Fruit fly (Drosophila melanogaster) whole organism, embryonic: Measurements from ENCODE around the gene CG3198.

ENCODE experiments used
- B-H1 ChIP-seq: fragments of 200-800 bp; sonication (Bioruptor generic); IDR thresholded peaks from 3 replicates; pipeline ENCODE4 v1.3.6; 2022; ENCODE audit warnings: missing biosample characterization, missing genetic modification characterization
- Blimp-1 ChIP-seq: fragments of 200-800 bp; sonication (Bioruptor generic); optimal IDR thresholded peaks from 3 replicates; lab custom pipeline; 2018; ENCODE audit warnings: missing biosample characterization, missing genetic modification characterization, mild to moderate bottlenecking, moderate library complexity, missing genetic modification reagents
- CG1024 ChIP-seq: fragments of 200-800 bp; sonication (Bioruptor generic); IDR thresholded peaks from 2 replicates; pipeline ENCODE4 v1.3.6; 2022; ENCODE audit warnings: missing biosample characterization, missing genetic modification characterization
- CG10274 ChIP-seq: fragments of 200-800 bp; sonication (Bioruptor generic); optimal IDR thresholded peaks from 3 replicates; lab custom pipeline; 2017; ENCODE audit warnings: missing biosample characterization, mild to moderate bottlenecking, missing genetic modification characterization
- CG11560 ChIP-seq: fragments of 200-800 bp; sonication (Bioruptor generic); IDR thresholded peaks from 3 replicates; pipeline ENCODE4 v1.3.6; 2022; ENCODE audit warnings: missing biosample characterization, missing genetic modification characterization
- CG13123 ChIP-seq: fragments of 200-800 bp; sonication (Bioruptor generic); optimal IDR thresholded peaks from 2 replicates; lab custom pipeline; 2016; ENCODE audit warnings: missing biosample characterization, missing genetic modification characterization
- CG14965 ChIP-seq: fragments of 200-800 bp; sonication (Bioruptor generic); optimal IDR thresholded peaks from 2 replicates; lab custom pipeline; 2016; ENCODE audit warnings: missing biosample characterization, missing genetic modification characterization, borderline replicate concordance
- CG17568 ChIP-seq: fragments of 200-800 bp; sonication (Bioruptor generic); optimal IDR thresholded peaks from 2 replicates; lab custom pipeline; 2018; ENCODE audit warnings: missing biosample characterization, mild to moderate bottlenecking, missing genetic modification characterization, moderate library complexity
- CG2875 ChIP-seq: fragments of 200-800 bp; sonication (Bioruptor generic); optimal IDR thresholded peaks from 2 replicates; lab custom pipeline; 2017; ENCODE audit warnings: missing biosample characterization, mild to moderate bottlenecking, missing genetic modification characterization, missing genetic modification reagents
- CG31224 ChIP-seq: fragments of 200-800 bp; sonication (Bioruptor generic); IDR thresholded peaks from 2 replicates; pipeline ENCODE4 v1.3.6; 2022; ENCODE audit warnings: missing biosample characterization, missing genetic modification characterization
- CG32772 ChIP-seq: fragments of 200-800 bp; sonication (Bioruptor generic); IDR thresholded peaks from 2 replicates; pipeline ENCODE4 v1.3.6; 2022; ENCODE audit warnings: missing biosample characterization, missing genetic modification characterization
- CG33213 ChIP-seq: fragments of 200-800 bp; sonication (Bioruptor generic); optimal IDR thresholded peaks from 3 replicates; lab custom pipeline; 2016; ENCODE audit warnings: missing biosample characterization, missing genetic modification characterization
- CG3838 ChIP-seq: fragments of 200-800 bp; sonication (Bioruptor generic); optimal IDR thresholded peaks from 3 replicates; lab custom pipeline; 2016; ENCODE audit warnings: missing biosample characterization, missing genetic modification characterization
- CG42726 ChIP-seq: fragments of 200-800 bp; sonication (Bioruptor generic); IDR thresholded peaks from 2 replicates; pipeline ENCODE4 v1.3.6; 2022; ENCODE audit warnings: missing biosample characterization, missing genetic modification characterization; ENCODE audit not compliant: partially characterized antibody
- CG4328 ChIP-seq: fragments of 200-800 bp; sonication (Bioruptor generic); optimal IDR thresholded peaks from 3 replicates; lab custom pipeline; 2017; ENCODE audit warnings: missing biosample characterization, missing genetic modification reagents, missing genetic modification characterization
- CG8359 ChIP-seq: fragments of 200-800 bp; sonication (Bioruptor generic); optimal IDR thresholded peaks from 2 replicates; lab custom pipeline; 2017; ENCODE audit warnings: missing biosample characterization, mild to moderate bottlenecking, missing genetic modification characterization, borderline replicate concordance
- CG9215 ChIP-seq: fragments of 200-800 bp; sonication (Bioruptor generic); IDR thresholded peaks from 2 replicates; pipeline ENCODE4 v1.3.6; 2022; ENCODE audit warnings: missing biosample characterization, missing genetic modification characterization
- CkIIα-i1 ChIP-seq: fragments of 200-800 bp; sonication (Bioruptor generic); IDR thresholded peaks from 2 replicates; pipeline ENCODE4 v1.3.6; 2022; ENCODE audit warnings: missing biosample characterization, missing genetic modification characterization
- Dad ChIP-seq: fragments of 200-800 bp; sonication (Bioruptor generic); optimal IDR thresholded peaks from 3 replicates; lab custom pipeline; 2016; ENCODE audit warnings: missing biosample characterization, missing genetic modification characterization
- Dip2 ChIP-seq: fragments of 200-800 bp; sonication (Bioruptor generic); IDR thresholded peaks from 2 replicates; pipeline ENCODE4 v1.3.6; 2022; ENCODE audit warnings: missing biosample characterization, missing genetic modification characterization
- Dip3 ChIP-seq: fragments of 200-800 bp; sonication (Bioruptor generic); optimal IDR thresholded peaks from 3 replicates; lab custom pipeline; 2016; ENCODE audit warnings: missing biosample characterization, missing genetic modification characterization
- E2f1 ChIP-seq: fragments of 200-800 bp; sonication (Bioruptor generic); IDR thresholded peaks from 2 replicates; pipeline ENCODE4 v1.3.6; 2022; ENCODE audit warnings: missing biosample characterization, missing genetic modification characterization
- ERR ChIP-seq: fragments of 200-800 bp; sonication (Bioruptor generic); optimal IDR thresholded peaks from 2 replicates; lab custom pipeline; 2016; ENCODE audit warnings: missing biosample characterization, missing genetic modification characterization
- NC2β ChIP-seq: fragments of 200-800 bp; sonication (Bioruptor generic); optimal IDR thresholded peaks from 2 replicates; lab custom pipeline; 2016; ENCODE audit warnings: missing biosample characterization, missing genetic modification characterization
- Nf-YB ChIP-seq: fragments of 200-800 bp; sonication (Bioruptor generic); optimal IDR thresholded peaks from 3 replicates; lab custom pipeline; 2019; ENCODE audit warnings: missing biosample characterization, mild to moderate bottlenecking, missing genetic modification characterization, moderate library complexity
- Spps ChIP-seq: fragments of 200-800 bp; sonication (Bioruptor generic); optimal IDR thresholded peaks from 2 replicates; lab custom pipeline; 2018; ENCODE audit warnings: missing biosample characterization, mild to moderate bottlenecking, missing genetic modification characterization
- Sry-δ ChIP-seq: fragments of 200-800 bp; sonication (Bioruptor generic); optimal IDR thresholded peaks from 2 replicates; lab custom pipeline; 2016; ENCODE audit warnings: missing biosample characterization, missing genetic modification characterization
- Taf1 ChIP-seq: fragments of 200-800 bp; sonication (Bioruptor generic); IDR thresholded peaks from 2 replicates; pipeline ENCODE4 v1.3.6; 2022; ENCODE audit warnings: missing biosample characterization, missing genetic modification characterization
- Usf ChIP-seq: fragments of 200-800 bp; sonication (Bioruptor generic); optimal IDR thresholded peaks from 2 replicates; lab custom pipeline; 2017; ENCODE audit warnings: missing genotype, missing biosample characterization, missing genetic modification characterization
- ab ChIP-seq: fragments of 200-800 bp; sonication (Bioruptor generic); optimal IDR thresholded peaks from 2 replicates; lab custom pipeline; 2016; ENCODE audit warnings: missing biosample characterization, missing genetic modification characterization
- ac ChIP-seq: fragments of 200-800 bp; sonication (Bioruptor generic); optimal IDR thresholded peaks from 3 replicates; lab custom pipeline; 2017; ENCODE audit warnings: missing biosample characterization, mild to moderate bottlenecking, missing genetic modification characterization
- bcd ChIP-seq: fragments of 200-800 bp; sonication (Bioruptor generic); optimal IDR thresholded peaks from 2 replicates; lab custom pipeline; 2017; ENCODE audit warnings: missing biosample characterization, mild to moderate bottlenecking, missing genetic modification characterization
- br ChIP-seq: fragments of >200 bp; optimal IDR thresholded peaks from 2 replicates; lab custom pipeline; 2017
- croc ChIP-seq: fragments of 200-800 bp; sonication (Bioruptor generic); conservative IDR thresholded peaks from 3 replicates; pipeline ENCODE4 v1.3.6; 2022; ENCODE audit warnings: missing biosample characterization, missing genetic modification characterization
- dan ChIP-seq: fragments of 200-800 bp; sonication (Bioruptor generic); IDR thresholded peaks from 2 replicates; pipeline ENCODE4 v1.3.6; 2022; ENCODE audit warnings: missing biosample characterization, missing genetic modification characterization
- dmrt99B ChIP-seq: fragments of 200-800 bp; sonication (Bioruptor generic); optimal IDR thresholded peaks from 2 replicates; lab custom pipeline; 2018; ENCODE audit warnings: missing biosample characterization, mild to moderate bottlenecking, missing genetic modification characterization, moderate library complexity
- ems ChIP-seq: fragments of 200-800 bp; sonication (Bioruptor generic); optimal IDR thresholded peaks from 3 replicates; lab custom pipeline; 2016; ENCODE audit warnings: missing biosample characterization, missing genetic modification characterization
- exex ChIP-seq: fragments of 200-800 bp; sonication (Bioruptor generic); optimal IDR thresholded peaks from 4 replicates; lab custom pipeline; 2018; ENCODE audit warnings: missing biosample characterization, mild to moderate bottlenecking, missing genetic modification characterization, moderate library complexity
- eyg ChIP-seq: fragments of 200-800 bp; sonication (Bioruptor generic); optimal IDR thresholded peaks from 3 replicates; lab custom pipeline; 2016; ENCODE audit warnings: missing biosample characterization, missing genetic modification characterization
- fd96Cb ChIP-seq: fragments of 200-800 bp; sonication (Bioruptor generic); optimal IDR thresholded peaks from 2 replicates; lab custom pipeline; 2018; ENCODE audit warnings: missing biosample characterization, mild to moderate bottlenecking, missing genetic modification characterization, moderate library complexity
- ftz-f1 ChIP-seq: fragments of 200-800 bp; sonication (Bioruptor generic); optimal IDR thresholded peaks from 2 replicates; lab custom pipeline; 2016; ENCODE audit warnings: missing biosample characterization, missing genetic modification characterization
- her ChIP-seq: fragments of 200-800 bp; sonication (Bioruptor generic); optimal IDR thresholded peaks from 2 replicates; lab custom pipeline; 2016; ENCODE audit warnings: missing biosample characterization, missing genetic modification characterization
- jigr1 ChIP-seq: fragments of 200-800 bp; sonication (Bioruptor generic); IDR thresholded peaks from 3 replicates; pipeline ENCODE4 v1.3.6; 2022; ENCODE audit warnings: missing biosample characterization, missing genetic modification characterization
- jing ChIP-seq: fragments of 200-800 bp; sonication (Bioruptor generic); optimal IDR thresholded peaks from 2 replicates; lab custom pipeline; 2018; ENCODE audit warnings: missing biosample characterization, mild to moderate bottlenecking, missing genetic modification characterization
- nerfin-1 ChIP-seq: fragments of 200-800 bp; sonication (Bioruptor generic); optimal IDR thresholded peaks from 3 replicates; lab custom pipeline; 2019; ENCODE audit warnings: missing biosample characterization, mild to moderate bottlenecking, missing genetic modification characterization, moderate library complexity
- onecut ChIP-seq: fragments of 200-800 bp; sonication (Bioruptor generic); IDR thresholded peaks from 2 replicates; pipeline ENCODE4 v1.3.6; 2022; ENCODE audit warnings: missing biosample characterization, missing genetic modification characterization
- psq ChIP-seq: fragments of 200-800 bp; sonication (Bioruptor generic); optimal IDR thresholded peaks from 2 replicates; lab custom pipeline; 2017; ENCODE audit warnings: missing biosample characterization, missing genetic modification characterization
- row ChIP-seq: fragments of 200-800 bp; sonication (Bioruptor generic); IDR thresholded peaks from 3 replicates; pipeline ENCODE4 v1.3.6; 2022; ENCODE audit warnings: missing biosample characterization, missing genetic modification characterization
- sens-2 ChIP-seq: fragments of 200-800 bp; sonication (Bioruptor generic); IDR thresholded peaks from 2 replicates; pipeline ENCODE4 v1.3.6; 2022; ENCODE audit warnings: missing biosample characterization, missing genetic modification characterization
- sim ChIP-seq: fragments of 200-800 bp; sonication (Bioruptor generic); IDR thresholded peaks from 2 replicates; pipeline ENCODE4 v1.3.6; 2022; ENCODE audit warnings: missing biosample characterization, missing genetic modification characterization
- tna ChIP-seq: fragments of 200-800 bp; sonication (Bioruptor generic); IDR thresholded peaks from 2 replicates; pipeline ENCODE4 v1.3.6; 2022; ENCODE audit warnings: missing biosample characterization, missing genetic modification characterization; ENCODE audit not compliant: partially characterized antibody
- vvl ChIP-seq: fragments of 200-800 bp; sonication (Bioruptor generic); IDR thresholded peaks from 2 replicates; pipeline ENCODE4 v1.3.6; 2022; ENCODE audit warnings: missing biosample characterization, missing genetic modification characterization

Gene CG3198

dm6 chrX:6711295-6711694, 37.5 kb upstream of the CG3198 start (continued):
- TF ChIP-seq Dip3, result peak; percentile 66
- no peak for TF ChIP-seq sens-2
- no peak for TF ChIP-seq ftz-f1 (GFP tag; lab: Kevin White, UChicago)
- TF ChIP-seq nerfin-1 (tag; lab: Kevin White, UChicago), result peak; percentile 45
- TF ChIP-seq vvl (GFP tag; lab: Robert Waterston, UW), result peak; percentile 83
- peak; percentile 61 for TF ChIP-seq Nf-YB (GFP tag; lab: Kevin White, UChicago)
- TF ChIP-seq Spps, result peak; percentile 60
- peak; percentile 25; the same call in 1 of the 3 replicates for TF ChIP-seq jigr1 (GFP tag; lab: Robert Waterston, UW)
- peak; percentile 81 for TF ChIP-seq bcd (GFP tag; lab: Kevin White, UChicago)
- peak; percentile 80 for TF ChIP-seq Blimp-1 (GFP tag; lab: Kevin White, UChicago)
- peak; percentile 60; the same call in 2 of the 3 replicates for TF ChIP-seq croc (GFP tag; lab: Robert Waterston, UW)
- peak; percentile 79 for TF ChIP-seq CG2875 (GFP tag; lab: Kevin White, UChicago)
- TF ChIP-seq CG1024 (GFP tag; lab: Robert Waterston, UW), result peak; percentile 34; the same call in 1 of the 2 replicates
- TF ChIP-seq Sry-δ (GFP tag; lab: Kevin White, UChicago), result peak; percentile 28
- TF ChIP-seq CG32772, result peak; percentile 75
- TF ChIP-seq her, result peak; percentile 80
- peak; percentile 69 for TF ChIP-seq eyg (GFP tag; lab: Kevin White, UChicago)
- TF ChIP-seq ab (GFP tag; lab: Kevin White, UChicago), result no peak
- TF ChIP-seq sim (GFP tag; lab: Robert Waterston, UW), result 0 out of 2 replicates have a peak, but pooled peaks have one; percentile 9
- TF ChIP-seq CG13123 (GFP tag; lab: Kevin White, UChicago), result peak; percentile 57
- peak; percentile 12 for TF ChIP-seq psq (GFP tag; lab: Kevin White, UChicago)
- peak; percentile 65 for TF ChIP-seq ERR
- TF ChIP-seq CG10274, result peak; percentile 34
- peak; percentile 71 for TF ChIP-seq E2f1 (GFP tag; lab: Robert Waterston, UW)
- TF ChIP-seq CkIIα-i1 (GFP tag; lab: Robert Waterston, UW), result no peak
- no peak for TF ChIP-seq CG3838 (GFP tag; lab: Kevin White, UChicago)
- TF ChIP-seq NC2β (GFP tag; lab: Kevin White, UChicago), result peak; percentile 73
- TF ChIP-seq CG31224 (GFP tag; lab: Robert Waterston, UW), result peak; percentile 62
- TF ChIP-seq Usf (GFP tag; lab: Kevin White, UChicago), result peak; percentile 27
- peak; percentile 61 for TF ChIP-seq CG9215 (GFP tag; lab: Robert Waterston, UW)
- peak; percentile 87 for TF ChIP-seq dmrt99B (tag; lab: Kevin White, UChicago)
- TF ChIP-seq fd96Cb (tag; lab: Kevin White, UChicago), result peak; percentile 81
- TF ChIP-seq ac (GFP tag; lab: Kevin White, UChicago), result no peak
- TF ChIP-seq CG33213 (GFP tag; lab: Kevin White, UChicago), result peak; percentile 65
- no peak for TF ChIP-seq CG14965
- no peak for TF ChIP-seq Taf1 (GFP tag; lab: Robert Waterston, UW)
- TF ChIP-seq CG11560 (tag; lab: Robert Waterston, UW), result peak; percentile 27; the same call in 1 of the 3 replicates
- TF ChIP-seq CG8359 (GFP tag; lab: Kevin White, UChicago), result peak; percentile 57
- peak; percentile 67 for TF ChIP-seq B-H1 (GFP tag; lab: Robert Waterston, UW)
- no peak for TF ChIP-seq tna
- peak; percentile 89 for TF ChIP-seq row (GFP tag; lab: Robert Waterston, UW)
- TF ChIP-seq CG4328, result peak; percentile 63
- TF ChIP-seq jing (GFP tag; lab: Kevin White, UChicago), result peak; percentile 67
- TF ChIP-seq ems (GFP tag; lab: Kevin White, UChicago), result peak; percentile 64
- TF ChIP-seq CG42726, result no peak
- peak; percentile 37 for TF ChIP-seq CG17568 (GFP tag; lab: Kevin White, UChicago)
- TF ChIP-seq Dip2 (GFP tag; lab: Robert Waterston, UW), result no peak
- peak; percentile 37 for TF ChIP-seq exex (tag; lab: Kevin White, UChicago)
- peak; percentile 51 for TF ChIP-seq onecut (GFP tag; lab: Robert Waterston, UW)
- TF ChIP-seq Dad (GFP tag; lab: Kevin White, UChicago), result peak; percentile 66
- TF ChIP-seq br, result no peak
- TF ChIP-seq dan, result no peak
